Worm (Caenorhabditis elegans): ENCODE data around the gene F55H2.7.

Gene F55H2.7

ce11 chrIII:9516148-9516547 is at the start of gene F55H2.7:
F55H2.7 (minus strand) TSS chrIII:9516248.
- TF ChIP-seq T22C8.4 (GFP tag; IDR thresholded peaks at IDR 0.05) (no peak), ref-1 (GFP tag; conservative IDR thresholded peaks at IDR 0.05) (no peak), cog-1 (tag; optimal IDR thresholded peaks at IDR 0.05) (no peak), flt-1 (GFP tag; IDR thresholded peaks at IDR 0.05) (no peak), tab-1 (GFP tag; IDR thresholded peaks at IDR 0.05) (no peak), ztf-23 (GFP tag; IDR thresholded peaks at IDR 0.05) (no peak)

- TF ChIP-seq T22C8.4 (GFP tag; IDR thresholded peaks at IDR 0.05), result no peak
- TF ChIP-seq cog-1 (tag; optimal IDR thresholded peaks at IDR 0.05), result no peak
- TF ChIP-seq ztf-23 (GFP tag; IDR thresholded peaks at IDR 0.05), result no peak
- no peak for TF ChIP-seq med-1 (GFP tag; optimal IDR thresholded peaks at IDR 0.05; ENCODE audit: insufficient read depth)
- no peak for TF ChIP-seq flt-1 (GFP tag; IDR thresholded peaks at IDR 0.05)
- TF ChIP-seq klf-2 (GFP tag; conservative IDR thresholded peaks at IDR 0.05), result no peak
- TF ChIP-seq ref-1 (GFP tag; conservative IDR thresholded peaks at IDR 0.05), result no peak
- no peak for TF ChIP-seq ztf-29 (GFP tag; IDR thresholded peaks at IDR 0.05)
Observed at ce11 chrIII:9564410-9564809, 48.4 kb upstream of the F55H2.7 start, which contains the start of gene C48B4.10. C48B4.10 (minus strand) TSS chrIII:9564510.

ce11 chrIII:9563235-9563634 is 47.2 kb upstream of the F55H2.7 start, which contains the start of gene C48B4.9:
C48B4.9 (minus strand) TSS chrIII:9563335.
- no peak for TF ChIP-seq med-1 (GFP tag; optimal IDR thresholded peaks at IDR 0.05; ENCODE audit: insufficient read depth)
- TF ChIP-seq cog-1 (tag; optimal IDR thresholded peaks at IDR 0.05), result no peak
- no peak for TF ChIP-seq klf-2 (GFP tag; conservative IDR thresholded peaks at IDR 0.05)
- no peak for TF ChIP-seq ref-1 (GFP tag; conservative IDR thresholded peaks at IDR 0.05)
- no peak for TF ChIP-seq flt-1 (GFP tag; IDR thresholded peaks at IDR 0.05)
- no peak for TF ChIP-seq ztf-23 (GFP tag; IDR thresholded peaks at IDR 0.05)
- no peak for TF ChIP-seq tab-1 (GFP tag; IDR thresholded peaks at IDR 0.05)
- TF ChIP-seq ztf-29 (GFP tag; IDR thresholded peaks at IDR 0.05), result no peak
- TF ChIP-seq T22C8.4 (GFP tag; IDR thresholded peaks at IDR 0.05), result no peak

- no peak for TF ChIP-seq ztf-29 (GFP tag; IDR thresholded peaks at IDR 0.05)
- no peak for TF ChIP-seq med-1 (GFP tag; optimal IDR thresholded peaks at IDR 0.05; ENCODE audit: insufficient read depth)
- TF ChIP-seq ztf-23 (GFP tag; IDR thresholded peaks at IDR 0.05), result no peak
- no peak for TF ChIP-seq ref-1 (GFP tag; conservative IDR thresholded peaks at IDR 0.05)
- TF ChIP-seq flt-1 (GFP tag; IDR thresholded peaks at IDR 0.05), result no peak
- no peak for TF ChIP-seq tab-1 (GFP tag; IDR thresholded peaks at IDR 0.05)
- no peak for TF ChIP-seq cog-1 (tag; optimal IDR thresholded peaks at IDR 0.05)
- TF ChIP-seq T22C8.4 (GFP tag; IDR thresholded peaks at IDR 0.05), result no peak
- no peak for TF ChIP-seq klf-2 (GFP tag; conservative IDR thresholded peaks at IDR 0.05)
Observed at ce11 chrIII:9561158-9561557, 45.1 kb upstream of the F55H2.7 start, which contains the start of gene C48B4.8. C48B4.8 (minus strand) TSS chrIII:9561258.

ce11 chrIII:9559381-9559881 is 43.4 kb upstream of the F55H2.7 start, which contains the start of gene C48B4.7:
C48B4.7 (minus strand) TSS chrIII:9559431.
- no peak for TF ChIP-seq tab-1 (GFP tag; IDR thresholded peaks at IDR 0.05)
- TF ChIP-seq ref-1 (GFP tag; conservative IDR thresholded peaks at IDR 0.05), result no peak
- TF ChIP-seq ztf-29 (GFP tag; IDR thresholded peaks at IDR 0.05), result no peak
- no peak for TF ChIP-seq flt-1 (GFP tag; IDR thresholded peaks at IDR 0.05)
- TF ChIP-seq med-1 (GFP tag; optimal IDR thresholded peaks at IDR 0.05; ENCODE audit: insufficient read depth), result no peak
- no peak for TF ChIP-seq cog-1 (tag; optimal IDR thresholded peaks at IDR 0.05)
- no peak for TF ChIP-seq T22C8.4 (GFP tag; IDR thresholded peaks at IDR 0.05)
- TF ChIP-seq ztf-23 (GFP tag; IDR thresholded peaks at IDR 0.05), result no peak
- no peak for TF ChIP-seq klf-2 (GFP tag; conservative IDR thresholded peaks at IDR 0.05)

ce11 chrIII:9558463-9558862 is 42.4 kb upstream of the F55H2.7 start, which contains the start of gene C48B4.6:
C48B4.6 (minus strand) TSS chrIII:9558563.
- TF ChIP-seq ztf-23 (GFP tag; IDR thresholded peaks at IDR 0.05), result no peak
- no peak for TF ChIP-seq tab-1 (GFP tag; IDR thresholded peaks at IDR 0.05)
- TF ChIP-seq klf-2 (GFP tag; conservative IDR thresholded peaks at IDR 0.05), result no peak
- TF ChIP-seq med-1 (GFP tag; optimal IDR thresholded peaks at IDR 0.05; ENCODE audit: insufficient read depth), result no peak
- no peak for TF ChIP-seq cog-1 (tag; optimal IDR thresholded peaks at IDR 0.05)
- no peak for TF ChIP-seq ztf-29 (GFP tag; IDR thresholded peaks at IDR 0.05)
- no peak for TF ChIP-seq flt-1 (GFP tag; IDR thresholded peaks at IDR 0.05)
- no peak for TF ChIP-seq ref-1 (GFP tag; conservative IDR thresholded peaks at IDR 0.05)
- no peak for TF ChIP-seq T22C8.4 (GFP tag; IDR thresholded peaks at IDR 0.05)

- no peak for TF ChIP-seq T22C8.4 (GFP tag; IDR thresholded peaks at IDR 0.05)
- no peak for TF ChIP-seq cog-1 (tag; optimal IDR thresholded peaks at IDR 0.05)
- TF ChIP-seq ztf-23 (GFP tag; IDR thresholded peaks at IDR 0.05), result no peak
- TF ChIP-seq ref-1 (GFP tag; conservative IDR thresholded peaks at IDR 0.05), result no peak
- no peak for TF ChIP-seq flt-1 (GFP tag; IDR thresholded peaks at IDR 0.05)
- no peak for TF ChIP-seq tab-1 (GFP tag; IDR thresholded peaks at IDR 0.05)
- TF ChIP-seq med-1 (GFP tag; optimal IDR thresholded peaks at IDR 0.05; ENCODE audit: insufficient read depth), result no peak
- TF ChIP-seq klf-2 (GFP tag; conservative IDR thresholded peaks at IDR 0.05), result no peak
Observed at ce11 chrIII:9556300-9556699, 40.3 kb upstream of the F55H2.7 start, which contains the start of gene ZK1098.11. ZK1098.11 (plus strand) TSS chrIII:9556600.

ce11 chrIII:9546016-9546659 is 30.1 kb upstream of the F55H2.7 start, which contains the start of gene unc-16:
unc-16 (plus strand) TSS chrIII:9546258.
- TF ChIP-seq tab-1 (GFP tag; IDR thresholded peaks at IDR 0.05) (no peak), klf-2 (GFP tag; conservative IDR thresholded peaks at IDR 0.05) (no peak), T22C8.4 (GFP tag; IDR thresholded peaks at IDR 0.05) (peak; percentile 90), ztf-23 (GFP tag; IDR thresholded peaks at IDR 0.05) (peak; percentile 70), cog-1 (tag; optimal IDR thresholded peaks at IDR 0.05) (peak; percentile 47), flt-1 (GFP tag; IDR thresholded peaks at IDR 0.05) (0 out of 2 replicates have a peak, but pooled peaks have one; percentile 63)

- TF ChIP-seq ztf-23 (GFP tag; IDR thresholded peaks at IDR 0.05), result no peak
- no peak for TF ChIP-seq flt-1 (GFP tag; IDR thresholded peaks at IDR 0.05)
- no peak for TF ChIP-seq ref-1 (GFP tag; conservative IDR thresholded peaks at IDR 0.05)
- no peak for TF ChIP-seq klf-2 (GFP tag; conservative IDR thresholded peaks at IDR 0.05)
- no peak for TF ChIP-seq med-1 (GFP tag; optimal IDR thresholded peaks at IDR 0.05; ENCODE audit: insufficient read depth)
- no peak for TF ChIP-seq cog-1 (tag; optimal IDR thresholded peaks at IDR 0.05)
- no peak for TF ChIP-seq T22C8.4 (GFP tag; IDR thresholded peaks at IDR 0.05)
- TF ChIP-seq tab-1 (GFP tag; IDR thresholded peaks at IDR 0.05), result no peak
- no peak for TF ChIP-seq ztf-29 (GFP tag; IDR thresholded peaks at IDR 0.05)
Observed at ce11 chrIII:9544820-9545219, 28.8 kb upstream of the F55H2.7 start, which contains the start of gene ZK1098.12. ZK1098.12 (plus strand) TSS chrIII:9545120.
